Worm (Caenorhabditis elegans) whole organism, young adult: ENCODE measurements around the gene B0212.3.

Source experiments
- D2030.7 ChIP-seq: fragments of 200-800 bp; sonication (Bioruptor generic); IDR thresholded peaks from 2 replicates; pipeline ENCODE4 v1.3.6; 2022; ENCODE audit warnings: missing genetic modification reagents, missing genetic modification characterization, missing compliant biosample characterization
- F10E7.11 ChIP-seq: sonication (generic microtip); optimal IDR thresholded peaks from 2 replicates; lab custom pipeline; 2017; ENCODE audit warnings: mild to moderate bottlenecking, missing genetic modification characterization, moderate library complexity, missing compliant biosample characterization
- F33H1.4 ChIP-seq: fragments of 200-800 bp; sonication (Bioruptor generic); IDR thresholded peaks from 2 replicates; pipeline ENCODE4 v1.3.6; 2022; ENCODE audit warnings: missing genetic modification reagents, missing genetic modification characterization, missing compliant biosample characterization
- F52B5.7 ChIP-seq: sonication (generic microtip); optimal IDR thresholded peaks from 2 replicates; lab custom pipeline; 2016; ENCODE audit warnings: mild to moderate bottlenecking, missing genetic modification characterization, missing compliant biosample characterization
- F55B11.4 ChIP-seq: sonication (generic microtip); optimal IDR thresholded peaks from 2 replicates; lab custom pipeline; 2016; ENCODE audit warnings: missing compliant biosample characterization, missing genetic modification characterization, borderline replicate concordance; ENCODE audit not compliant: insufficient read depth
- F57A8.1 ChIP-seq: fragments of 200-800 bp; sonication (Bioruptor generic); optimal IDR thresholded peaks from 2 replicates; lab custom pipeline; 2018; ENCODE audit warnings: mild to moderate bottlenecking, missing genetic modification characterization, moderate library complexity, missing compliant biosample characterization
- K11D2.4 ChIP-seq: fragments of 200-800 bp; sonication (Bioruptor generic); IDR thresholded peaks from 2 replicates; pipeline ENCODE4 v1.3.6; 2022; ENCODE audit warnings: missing genetic modification reagents, missing genetic modification characterization, missing compliant biosample characterization
- K12H6.12 ChIP-seq: fragments of 200-800 bp; sonication (Bioruptor generic); optimal IDR thresholded peaks from 2 replicates; lab custom pipeline; 2018; ENCODE audit warnings: mild to moderate bottlenecking, missing genetic modification characterization, missing compliant biosample characterization
- T07F8.4 ChIP-seq: sonication (generic microtip); optimal IDR thresholded peaks from 2 replicates; lab custom pipeline; 2016; ENCODE audit warnings: mild to moderate bottlenecking, missing genetic modification characterization, moderate library complexity, missing compliant biosample characterization
- T26A5.8 ChIP-seq: sonication (generic microtip); optimal IDR thresholded peaks from 2 replicates; lab custom pipeline; 2016; ENCODE audit warnings: missing genetic modification characterization, missing compliant biosample characterization
- Y79H2A.3 ChIP-seq: fragments of 200-800 bp; sonication (Bioruptor generic); conservative IDR thresholded peaks from 2 replicates; pipeline ENCODE4 v1.3.6; 2022; ENCODE audit warnings: missing genetic modification reagents, missing genetic modification characterization, missing compliant biosample characterization
- aptf-2 ChIP-seq: fragments of 200-800 bp; sonication (Bioruptor generic); conservative IDR thresholded peaks from 2 replicates; pipeline ENCODE4 v1.3.6; 2022; ENCODE audit warnings: missing genetic modification reagents, missing genetic modification characterization, missing compliant biosample characterization
- attf-5 ChIP-seq: fragments of 200-800 bp; sonication (Bioruptor generic); optimal IDR thresholded peaks from 2 replicates; lab custom pipeline; 2018; ENCODE audit warnings: mild to moderate bottlenecking, missing genetic modification characterization, missing compliant biosample characterization
- ccch-3 ChIP-seq: fragments of 200-800 bp; sonication (Bioruptor generic); optimal IDR thresholded peaks from 2 replicates; lab custom pipeline; 2018; ENCODE audit warnings: mild to moderate bottlenecking, missing genetic modification characterization, missing compliant biosample characterization
- cebp-1 ChIP-seq, 2 experiments: fragments of 200-800 bp in 1 of 2; sonication (Bioruptor generic) in 1 of 2; sonication (generic microtip) in 1 of 2; IDR thresholded peaks in 1 of 2; optimal IDR thresholded peaks in 1 of 2; 2 replicates each; pipeline versions ENCODE4 v1.3.6 to Lab custom; 2017 to 2022; ENCODE audit warnings: missing compliant biosample characterization in 2 of 2, missing genetic modification characterization in 2 of 2, mild to moderate bottlenecking in 1 of 2, missing genetic modification reagents in 1 of 2, moderate library complexity in 1 of 2
- ceh-40 ChIP-seq: fragments of 200-800 bp; sonication (Bioruptor generic); IDR thresholded peaks from 2 replicates; pipeline ENCODE4 v1.3.6; 2022; ENCODE audit warnings: missing genetic modification characterization, missing compliant biosample characterization
- ceh-91 ChIP-seq: fragments of 200-800 bp; sonication (Bioruptor generic); IDR thresholded peaks from 2 replicates; pipeline ENCODE4 v1.3.6; 2022; ENCODE audit warnings: missing genetic modification reagents, missing genetic modification characterization, missing compliant biosample characterization
- die-1 ChIP-seq: sonication (generic microtip); optimal IDR thresholded peaks from 2 replicates; lab custom pipeline; 2016; ENCODE audit warnings: missing genotype, mild to moderate bottlenecking, missing genetic modification characterization, missing compliant biosample characterization
- dpff-1 ChIP-seq: sonication (generic microtip); optimal IDR thresholded peaks from 2 replicates; lab custom pipeline; 2017; ENCODE audit warnings: mild to moderate bottlenecking, missing genetic modification characterization, missing compliant biosample characterization
- egl-44 ChIP-seq: fragments of 200-800 bp; sonication (Bioruptor generic); IDR thresholded peaks from 2 replicates; pipeline ENCODE4 v1.3.6; 2022; ENCODE audit warnings: missing genetic modification reagents, missing genetic modification characterization, missing compliant biosample characterization
- egrh-3 ChIP-seq: fragments of 200-800 bp; sonication (Bioruptor generic); IDR thresholded peaks from 2 replicates; pipeline ENCODE4 v1.3.6; 2022; ENCODE audit warnings: missing genetic modification reagents, missing genetic modification characterization, missing compliant biosample characterization
- ekl-4 ChIP-seq: fragments of 200-800 bp; sonication (Bioruptor generic); IDR thresholded peaks from 2 replicates; pipeline ENCODE4 v1.3.6; 2022; ENCODE audit warnings: missing genetic modification reagents, missing genetic modification characterization, missing compliant biosample characterization
- ets-4 ChIP-seq: fragments of 200-800 bp; sonication (Bioruptor generic); optimal IDR thresholded peaks from 2 replicates; lab custom pipeline; 2018; ENCODE audit warnings: mild to moderate bottlenecking, missing genetic modification characterization, missing compliant biosample characterization
- fkh-3 ChIP-seq: sonication (generic microtip); optimal IDR thresholded peaks from 2 replicates; lab custom pipeline; 2016; ENCODE audit warnings: mild to moderate bottlenecking, missing genetic modification characterization, missing compliant biosample characterization
- him-1 ChIP-seq: sonication (generic microtip); optimal IDR thresholded peaks from 2 replicates; lab custom pipeline; 2016; ENCODE audit warnings: missing genotype, missing genetic modification reagents, missing genetic modification characterization, missing compliant biosample characterization
- hmg-1.2 ChIP-seq: fragments of 200-800 bp; sonication (Bioruptor generic); IDR thresholded peaks from 2 replicates; pipeline ENCODE4 v1.3.6; 2022; ENCODE audit warnings: missing genetic modification reagents, missing genetic modification characterization, missing compliant biosample characterization
- let-607 ChIP-seq, 2 experiments: fragments of 200-800 bp in 1 of 2; sonication (Bioruptor generic) in 1 of 2; sonication (generic microtip) in 1 of 2; optimal IDR thresholded peaks; 2 replicates each; lab custom pipeline; 2016 to 2018; ENCODE audit warnings: mild to moderate bottlenecking in 2 of 2, missing compliant biosample characterization in 2 of 2, missing genetic modification characterization in 2 of 2, moderate library complexity in 2 of 2, missing genotype in 1 of 2
- lin-26 ChIP-seq: fragments of 200-800 bp; sonication (Bioruptor generic); IDR thresholded peaks from 2 replicates; pipeline ENCODE4 v1.3.6; 2022; ENCODE audit warnings: missing genetic modification reagents, missing genetic modification characterization, missing compliant biosample characterization
- lin-40 ChIP-seq: sonication (generic microtip); optimal IDR thresholded peaks from 2 replicates; lab custom pipeline; 2016; ENCODE audit warnings: missing genetic modification characterization, mild to moderate bottlenecking, missing compliant biosample characterization, missing genotype, missing genetic modification reagents
- lir-1 ChIP-seq: fragments of 200-800 bp; sonication (Bioruptor generic); conservative IDR thresholded peaks from 2 replicates; pipeline ENCODE4 v1.3.6; 2022; ENCODE audit warnings: missing genetic modification reagents, missing genetic modification characterization, missing compliant biosample characterization
- lsy-27 ChIP-seq: sonication (generic microtip); optimal IDR thresholded peaks from 2 replicates; lab custom pipeline; 2017; ENCODE audit warnings: missing genetic modification characterization, mild to moderate bottlenecking, missing compliant biosample characterization, antibody characterized with exemption, missing genotype, borderline replicate concordance; ENCODE audit not compliant: insufficient read depth
- madf-3 ChIP-seq: fragments of 200-800 bp; sonication (Bioruptor generic); IDR thresholded peaks from 2 replicates; pipeline ENCODE4 v1.3.6; 2022; ENCODE audit warnings: missing genetic modification reagents, missing genetic modification characterization, missing compliant biosample characterization
- nfya-1 ChIP-seq: sonication (generic microtip); optimal IDR thresholded peaks from 2 replicates; lab custom pipeline; 2017; ENCODE audit warnings: antibody characterized with exemption, missing compliant biosample characterization, missing genetic modification characterization, borderline replicate concordance; ENCODE audit not compliant: insufficient read depth
- nhr-120 ChIP-seq: fragments of 200-800 bp; sonication (Bioruptor generic); IDR thresholded peaks from 2 replicates; pipeline ENCODE4 v1.3.6; 2022; ENCODE audit warnings: missing genetic modification characterization, missing compliant biosample characterization
- nhr-179 ChIP-seq: sonication (generic microtip); optimal IDR thresholded peaks from 2 replicates; lab custom pipeline; 2016; ENCODE audit warnings: mild to moderate bottlenecking, missing genetic modification characterization, missing compliant biosample characterization
- nhr-80 ChIP-seq: sonication (generic microtip); optimal IDR thresholded peaks from 2 replicates; lab custom pipeline; 2016; ENCODE audit warnings: missing genetic modification characterization, missing compliant biosample characterization
- rcor-1 ChIP-seq: fragments of 200-800 bp; sonication (Bioruptor generic); IDR thresholded peaks from 2 replicates; pipeline ENCODE4 v1.3.6; 2022; ENCODE audit warnings: missing genetic modification reagents, missing genetic modification characterization, missing compliant biosample characterization
- sdz-38 ChIP-seq: sonication (generic microtip); optimal IDR thresholded peaks from 2 replicates; lab custom pipeline; 2016; ENCODE audit warnings: missing genotype, missing genetic modification characterization, missing compliant biosample characterization
- sea-2 ChIP-seq: fragments of 200-800 bp; sonication (Bioruptor generic); IDR thresholded peaks from 2 replicates; pipeline ENCODE4 v1.3.6; 2022; ENCODE audit warnings: missing genetic modification characterization, missing compliant biosample characterization
- snpc-1.3 ChIP-seq: sonication (generic microtip); optimal IDR thresholded peaks from 2 replicates; lab custom pipeline; 2017; ENCODE audit warnings: missing genetic modification characterization, mild to moderate bottlenecking, missing compliant biosample characterization, antibody characterized with exemption, moderate library complexity, missing genotype, missing genetic modification reagents; ENCODE audit not compliant: insufficient read depth
- snpc-3.4 ChIP-seq: sonication (generic microtip); optimal IDR thresholded peaks from 2 replicates; lab custom pipeline; 2017; ENCODE audit warnings: missing genetic modification characterization, mild to moderate bottlenecking, missing compliant biosample characterization, antibody characterized with exemption, moderate library complexity, missing genotype, missing genetic modification reagents
- sptf-2 ChIP-seq: fragments of 200-800 bp; sonication (Bioruptor generic); optimal IDR thresholded peaks from 2 replicates; lab custom pipeline; 2018; ENCODE audit warnings: mild to moderate bottlenecking, missing genetic modification characterization, missing compliant biosample characterization
- tbp1 ChIP-seq: fragments of 200-800 bp; sonication (Bioruptor generic); optimal IDR thresholded peaks from 2 replicates; lab custom pipeline; 2018; ENCODE audit warnings: mild to moderate bottlenecking, missing genetic modification characterization, missing compliant biosample characterization
- zfh-2 ChIP-seq: fragments of 200-800 bp; sonication (Bioruptor generic); conservative IDR thresholded peaks from 2 replicates; pipeline ENCODE4 v1.3.6; 2022; ENCODE audit warnings: missing genetic modification reagents, missing genetic modification characterization, missing compliant biosample characterization
- ztf-18 ChIP-seq: sonication (generic microtip); optimal IDR thresholded peaks from 2 replicates; lab custom pipeline; 2016; ENCODE audit warnings: missing genotype, mild to moderate bottlenecking, missing genetic modification characterization, missing compliant biosample characterization
- ztf-3 ChIP-seq: fragments of 200-800 bp; sonication (Bioruptor generic); optimal IDR thresholded peaks from 2 replicates; lab custom pipeline; 2018; ENCODE audit warnings: mild to moderate bottlenecking, missing genetic modification characterization, missing compliant biosample characterization

The B0212.3 gene

ce11 chrIV:3514467-3514866 lies 25.5 kb upstream of the B0212.3 start, which contains the start of gene tsg-101:
tsg-101 (minus strand) TSS chrIV:3514567.
- no peak for TF ChIP-seq T26A5.8 (tag; lab: Kevin White, UChicago)
- TF ChIP-seq ceh-91 (GFP tag; lab: Robert Waterston, UW): no peak
- TF ChIP-seq snpc-1.3: no peak
- TF ChIP-seq nhr-120 (GFP tag; lab: Robert Waterston, UW): no peak
- TF ChIP-seq die-1 (tag; lab: Kevin White, UChicago): no peak
- TF ChIP-seq nfya-1: no peak
- no peak for TF ChIP-seq sptf-2
- TF ChIP-seq nhr-179 (tag; lab: Kevin White, UChicago): no peak
- no peak for TF ChIP-seq egrh-3 (GFP tag; lab: Robert Waterston, UW)
- no peak for TF ChIP-seq sdz-38
- no peak for TF ChIP-seq ekl-4
- TF ChIP-seq ztf-18 (tag; lab: Kevin White, UChicago): no peak
- no peak for TF ChIP-seq lir-1 (GFP tag; lab: Robert Waterston, UW)
- no peak for TF ChIP-seq sea-2 (GFP tag; lab: Robert Waterston, UW)
- TF ChIP-seq dpff-1 (tag; lab: Kevin White, UChicago): no peak
- no peak for TF ChIP-seq K12H6.12 (tag; lab: Kevin White, UChicago)
- no peak for TF ChIP-seq madf-3 (GFP tag; lab: Robert Waterston, UW)
- no peak for TF ChIP-seq F52B5.7 (tag; lab: Kevin White, UChicago)

ce11 chrIV:3515412-3516046 lies 24.4 kb upstream of the B0212.3 start:
- TF ChIP-seq egrh-3 (GFP tag; lab: Robert Waterston, UW) (no peak), lin-40 (peak; percentile 14), Y79H2A.3 (GFP tag; lab: Robert Waterston, UW) (no peak), attf-5 (GFP tag; lab: Kevin White, UChicago) (peak; percentile 74), K11D2.4 (GFP tag; lab: Robert Waterston, UW) (0 out of 2 replicates have a peak, but pooled peaks have one; percentile 20), fkh-3 (no peak), snpc-3.4 (tag; lab: Kevin White, UChicago) (no peak), D2030.7 (GFP tag; lab: Robert Waterston, UW) (no peak), F57A8.1 (no peak), nhr-80 (tag; lab: Kevin White, UChicago) (peak; percentile 22), T07F8.4 (tag; lab: Kevin White, UChicago) (no peak), tbp1 (GFP tag; lab: Kevin White, UChicago) (peak; percentile 17), ets-4 (GFP tag; lab: Kevin White, UChicago) (no peak), ceh-40 (GFP tag; lab: Robert Waterston, UW) (no peak), let-607 (tag; optimal IDR thresholded peaks at IDR 0.05; lab: Kevin White, UChicago) (no peak), lsy-27 (no peak), zfh-2 (GFP tag; lab: Robert Waterston, UW) (peak; percentile 96), K12H6.12 (tag; lab: Kevin White, UChicago) (peak; percentile 21), ccch-3 (GFP tag; lab: Kevin White, UChicago) (no peak), him-1 (no peak), hmg-1.2 (peak; percentile 71), cebp-1 (GFP tag; IDR thresholded peaks at IDR 0.05; lab: Robert Waterston, UW) (peak; percentile 86), cebp-1 (tag; optimal IDR thresholded peaks at IDR 0.05; lab: Kevin White, UChicago) (peak; percentile 96), lin-26 (GFP tag; lab: Robert Waterston, UW) (no peak), rcor-1 (GFP tag; lab: Robert Waterston, UW) (no peak), F10E7.11 (tag; lab: Kevin White, UChicago) (no peak), egl-44 (no peak), ztf-3 (GFP tag; lab: Kevin White, UChicago) (no peak), aptf-2 (no peak), F33H1.4 (GFP tag; lab: Robert Waterston, UW) (no peak), snpc-1.3 (no peak), F55B11.4 (tag; lab: Kevin White, UChicago) (no peak), nhr-120 (GFP tag; lab: Robert Waterston, UW) (no peak)
